Worm (Caenorhabditis elegans) whole organism, L3 larva: ENCODE measurements around the gene W07A12.4.
A peak's percentile ranks its signal among the peaks of the same experiment; 100 is the strongest.

Experiments used
- R02D3.7 ChIP-seq: fragments of 150-350 bp; optimal IDR thresholded peaks from 2 replicates; lab custom pipeline; 2014; ENCODE audit warnings: missing biosample characterization, missing genetic modification characterization
- ZK546.5 ChIP-seq: sonication (generic microtip); optimal IDR thresholded peaks from 2 replicates; lab custom pipeline; 2017; ENCODE audit warnings: missing biosample characterization, missing genetic modification characterization
- aly-2 ChIP-seq: fragments of 150-350 bp; optimal IDR thresholded peaks from 2 replicates; lab custom pipeline; 2014; ENCODE audit warnings: missing biosample characterization, missing genetic modification characterization
- ama-1 ChIP-seq: fragments of 150-350 bp; optimal IDR thresholded peaks from 2 replicates; lab custom pipeline; 2018
- ceh-16 ChIP-seq: sonication (generic microtip); optimal IDR thresholded peaks from 2 replicates; lab custom pipeline; 2017; ENCODE audit warnings: missing biosample characterization, missing genetic modification characterization
- ceh-28 ChIP-seq: fragments of 150-350 bp; optimal IDR thresholded peaks from 2 replicates; lab custom pipeline; 2014; ENCODE audit warnings: missing biosample characterization, missing genetic modification reagents, missing genetic modification characterization
- ceh-82 ChIP-seq: fragments of 150-350 bp; optimal IDR thresholded peaks from 2 replicates; lab custom pipeline; 2014; ENCODE audit warnings: missing biosample characterization, missing genetic modification characterization
- daf-12 ChIP-seq: fragments of 150-350 bp; optimal IDR thresholded peaks from 2 replicates; lab custom pipeline; 2014; ENCODE audit warnings: missing biosample characterization, missing genetic modification reagents, missing genetic modification characterization
- egl-27 ChIP-seq: sonication (generic microtip); optimal IDR thresholded peaks from 4 replicates; lab custom pipeline; 2017; ENCODE audit warnings: missing biosample characterization, missing genetic modification reagents, missing genetic modification characterization
- egl-5 ChIP-seq: fragments of 150-350 bp; optimal IDR thresholded peaks from 2 replicates; lab custom pipeline; 2017; ENCODE audit warnings: missing biosample characterization, missing genetic modification reagents, missing genetic modification characterization, inconsistent platforms
- elt-1 ChIP-seq: fragments of 150-350 bp; optimal IDR thresholded peaks from 2 replicates; lab custom pipeline; 2014; ENCODE audit warnings: missing biosample characterization, missing genetic modification characterization
- elt-2 ChIP-seq: sonication (generic microtip); optimal IDR thresholded peaks from 2 replicates; lab custom pipeline; 2016; ENCODE audit warnings: missing genetic modification reagents, mild to moderate bottlenecking, missing genetic modification characterization, missing compliant biosample characterization
- elt-3 ChIP-seq, 3 experiments: fragments of 150-350 bp in 1 of 3; sonication (generic microtip) in 2 of 3; optimal IDR thresholded peaks; 2 replicates in 2 of 3; 4 replicates in 1 of 3; lab custom pipeline; 2014 to 2017; ENCODE audit warnings: missing biosample characterization in 3 of 3, missing genetic modification characterization in 3 of 3
- eor-1 ChIP-seq, 2 experiments: fragments of 150-350 bp; optimal IDR thresholded peaks; 2 replicates each; lab custom pipeline; 2014 to 2018; ENCODE audit warnings: missing biosample characterization in 2 of 2, missing genetic modification characterization in 2 of 2
- fkh-10 ChIP-seq: sonication (generic microtip); optimal IDR thresholded peaks from 2 replicates; lab custom pipeline; 2017; ENCODE audit warnings: missing biosample characterization, missing genetic modification reagents, missing genetic modification characterization
- fos-1 ChIP-seq: fragments of 150-350 bp; optimal IDR thresholded peaks from 2 replicates; lab custom pipeline; 2014; ENCODE audit warnings: missing biosample characterization, missing genetic modification characterization
- hmg-11 ChIP-seq: sonication (generic microtip); optimal IDR thresholded peaks from 2 replicates; lab custom pipeline; 2016; ENCODE audit warnings: missing genetic modification characterization, missing compliant biosample characterization
- lin-39 ChIP-seq: fragments of 150-350 bp; optimal IDR thresholded peaks from 2 replicates; lab custom pipeline; 2018; ENCODE audit warnings: missing biosample characterization, missing genetic modification reagents, missing genetic modification characterization
- lsy-12 ChIP-seq: sonication (generic microtip); optimal IDR thresholded peaks from 2 replicates; lab custom pipeline; 2016; ENCODE audit warnings: mild to moderate bottlenecking, missing genetic modification characterization, missing compliant biosample characterization
- nfya-1 ChIP-seq: sonication (generic microtip); optimal IDR thresholded peaks from 2 replicates; lab custom pipeline; 2017; ENCODE audit warnings: missing genetic modification characterization, mild to moderate bottlenecking, missing compliant biosample characterization, antibody characterized with exemption, moderate library complexity; ENCODE audit not compliant: insufficient read depth
- nhr-11 ChIP-seq: fragments of 150-350 bp; optimal IDR thresholded peaks from 2 replicates; lab custom pipeline; 2014; ENCODE audit warnings: missing biosample characterization, missing genetic modification characterization
- nhr-12 ChIP-seq: fragments of 150-350 bp; optimal IDR thresholded peaks from 2 replicates; lab custom pipeline; 2014; ENCODE audit warnings: missing biosample characterization, missing genetic modification characterization
- nhr-23 ChIP-seq: fragments of 150-350 bp; optimal IDR thresholded peaks from 2 replicates; lab custom pipeline; 2014; ENCODE audit warnings: missing biosample characterization, missing genetic modification reagents, missing genetic modification characterization
- nhr-25 ChIP-seq: sonication (generic microtip); optimal IDR thresholded peaks from 2 replicates; lab custom pipeline; 2017; ENCODE audit warnings: missing biosample characterization, missing genetic modification characterization
- nhr-43 ChIP-seq: sonication (generic microtip); optimal IDR thresholded peaks from 2 replicates; lab custom pipeline; 2016; ENCODE audit warnings: mild to moderate bottlenecking, missing genetic modification characterization, missing compliant biosample characterization; ENCODE audit not compliant: poor library complexity, severe bottlenecking
- nhr-77 ChIP-seq: fragments of 150-350 bp; optimal IDR thresholded peaks from 2 replicates; lab custom pipeline; 2014; ENCODE audit warnings: missing biosample characterization, missing genetic modification characterization
- pha-4 ChIP-seq: fragments of 150-350 bp; optimal IDR thresholded peaks from 2 replicates; lab custom pipeline; 2014; ENCODE audit warnings: missing biosample characterization, missing genetic modification reagents, missing genetic modification characterization
- pqm-1 ChIP-seq: fragments of 150-350 bp; optimal IDR thresholded peaks from 2 replicates; lab custom pipeline; 2017; ENCODE audit warnings: missing biosample characterization, missing genetic modification characterization, inconsistent platforms
- sea-2 ChIP-seq: fragments of 150-350 bp; sonication (generic microtip); optimal IDR thresholded peaks from 4 replicates; lab custom pipeline; 2014; ENCODE audit warnings: missing biosample characterization, missing genetic modification reagents, missing genetic modification characterization
- skn-1 ChIP-seq: fragments of 150-350 bp; optimal IDR thresholded peaks from 2 replicates; lab custom pipeline; 2014; ENCODE audit warnings: missing biosample characterization, missing genetic modification characterization
- snpc-4 ChIP-seq: fragments of 150-350 bp; optimal IDR thresholded peaks from 2 replicates; lab custom pipeline; 2014; ENCODE audit warnings: missing biosample characterization, missing genetic modification characterization
- tbx-2 ChIP-seq: sonication (generic microtip); optimal IDR thresholded peaks from 2 replicates; lab custom pipeline; 2016; ENCODE audit warnings: mild to moderate bottlenecking, missing genetic modification characterization, missing compliant biosample characterization
- unc-39 ChIP-seq: sonication (generic microtip); optimal IDR thresholded peaks from 4 replicates; lab custom pipeline; 2017; ENCODE audit warnings: missing biosample characterization, missing genetic modification characterization
- unc-62 ChIP-seq: fragments of 150-350 bp; sonication (generic microtip); optimal IDR thresholded peaks from 4 replicates; lab custom pipeline; 2014; ENCODE audit warnings: missing biosample characterization, missing genetic modification reagents, missing genetic modification characterization
- zag-1 ChIP-seq: fragments of 150-350 bp; optimal IDR thresholded peaks from 2 replicates; lab custom pipeline; 2014; ENCODE audit warnings: missing biosample characterization, missing genetic modification characterization
- ztf-11 ChIP-seq: fragments of 150-350 bp; optimal IDR thresholded peaks from 2 replicates; lab custom pipeline; 2014; ENCODE audit warnings: missing biosample characterization, missing genetic modification characterization
- ztf-4 ChIP-seq: fragments of 150-350 bp; optimal IDR thresholded peaks from 2 replicates; lab custom pipeline; 2014; ENCODE audit warnings: missing biosample characterization, missing genetic modification characterization

Gene W07A12.4

DNA sequence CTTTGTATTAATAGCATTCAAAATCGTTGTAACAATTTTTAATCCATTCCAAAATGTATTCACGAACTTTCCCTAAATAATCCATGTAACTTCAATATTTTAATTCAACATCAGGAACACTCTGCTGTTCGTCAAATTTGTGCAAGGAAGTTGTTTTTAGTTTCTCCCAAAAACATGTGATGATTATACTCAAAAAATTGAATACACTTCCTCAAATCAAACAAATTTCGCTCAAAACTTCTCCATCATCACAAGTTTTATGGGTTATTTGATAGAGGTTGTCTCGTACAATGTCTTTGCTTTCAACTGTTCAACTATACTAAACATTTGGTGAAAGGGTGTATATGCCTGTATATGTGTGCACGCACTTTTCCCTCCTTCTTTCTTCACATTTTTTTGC lies 21.1 kb upstream of the W07A12.4 start:
- no peak for TF ChIP-seq aly-2
- TF ChIP-seq elt-2 = peak; percentile 3
- TF ChIP-seq pha-4 (tag; lab: Kevin White, UChicago) = peak; percentile 17
- TF ChIP-seq ceh-28 (tag; lab: Kevin White, UChicago) = no peak
- peak; percentile 53 for TF ChIP-seq pqm-1 (tag; lab: Kevin White, UChicago)

DNA sequence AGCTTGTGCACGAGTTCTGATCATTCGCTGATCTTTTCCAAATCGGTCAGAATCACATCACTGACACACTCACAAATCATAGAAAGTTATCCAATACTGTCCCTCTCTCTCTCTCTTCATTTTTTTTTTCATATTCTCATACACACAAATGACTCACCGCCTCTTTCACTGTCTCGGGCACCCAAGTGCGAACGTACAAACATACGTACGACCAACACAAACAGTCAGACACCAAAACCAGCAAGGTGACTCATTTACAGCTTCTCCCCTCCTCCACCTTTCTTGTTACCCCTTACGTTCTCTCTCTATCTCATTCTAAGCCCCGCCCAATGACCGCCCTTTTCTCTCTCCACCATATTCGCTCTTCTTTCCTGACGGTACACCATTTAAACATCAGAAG lies 19.1 kb upstream of the W07A12.4 start:
- peak in 1 of 3 experiments; percentile 3 for TF ChIP-seq elt-3 (tag; optimal IDR thresholded peaks at IDR 0.05; lab: Kevin White, UChicago)
- peak; percentile 36 for TF ChIP-seq hmg-11
- TF ChIP-seq nhr-25 (tag; lab: Kevin White, UChicago) = peak; percentile 6
- TF ChIP-seq ceh-82 (tag; lab: Kevin White, UChicago) = no peak
- no peak for TF ChIP-seq ZK546.5 (tag; lab: Kevin White, UChicago)
- TF ChIP-seq skn-1 (tag; lab: Kevin White, UChicago) = no peak
- TF ChIP-seq nhr-23 (tag; lab: Kevin White, UChicago) = peak; percentile 32
- no peak for TF ChIP-seq sea-2
- no peak for TF ChIP-seq pqm-1 (tag; lab: Kevin White, UChicago)
- no peak for TF ChIP-seq ceh-16
- TF ChIP-seq fkh-10 (GFP tag; lab: Kevin White, UChicago) = no peak
- no peak for TF ChIP-seq ama-1 (lab: Kevin White, UChicago)
- no peak for TF ChIP-seq nhr-11 (tag; lab: Kevin White, UChicago)
- TF ChIP-seq eor-1 (tag; optimal IDR thresholded peaks at IDR 0.05; lab: Kevin White, UChicago) = no peak
- peak; percentile 78 for TF ChIP-seq pha-4 (tag; lab: Kevin White, UChicago)
- TF ChIP-seq nhr-77 (tag; lab: Kevin White, UChicago) = no peak
- TF ChIP-seq nhr-43 (tag; lab: Kevin White, UChicago) = no peak
- no peak for TF ChIP-seq lin-39
- no peak for TF ChIP-seq elt-1 (tag; lab: Kevin White, UChicago)
- TF ChIP-seq ztf-11 (tag; lab: Kevin White, UChicago) = no peak
- no peak for TF ChIP-seq ztf-4 (tag; lab: Kevin White, UChicago)
- no peak for TF ChIP-seq tbx-2
- TF ChIP-seq nfya-1 (tag; lab: Kevin White, UChicago) = no peak
- TF ChIP-seq elt-2 = peak; percentile 1
- TF ChIP-seq egl-27 (tag; lab: Kevin White, UChicago) = no peak
- TF ChIP-seq zag-1 = no peak
- TF ChIP-seq fos-1 (tag; lab: Kevin White, UChicago) = peak; percentile 98
- no peak for TF ChIP-seq nhr-12 (tag; lab: Kevin White, UChicago)
- no peak for TF ChIP-seq snpc-4

DNA sequence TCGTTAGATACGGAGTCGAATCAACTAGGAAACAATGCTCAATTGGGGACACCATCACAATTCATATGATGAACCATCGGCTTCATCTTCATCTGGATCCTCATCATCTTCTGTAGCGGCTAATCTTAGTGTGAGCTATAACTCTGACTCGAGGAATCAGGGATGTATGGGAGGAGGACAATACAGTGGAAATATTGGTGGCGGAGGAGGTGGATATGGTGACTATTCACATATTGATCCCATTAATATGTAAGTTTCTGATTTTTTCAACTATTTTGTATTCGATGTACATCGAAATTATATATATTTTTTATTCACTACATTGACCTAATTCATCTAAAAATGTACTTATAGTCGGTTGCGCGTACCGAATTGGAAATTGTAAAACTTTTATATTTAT lies 18.7 kb upstream of the W07A12.4 start:
- TF ChIP-seq nhr-23 (tag; lab: Kevin White, UChicago) (no peak), ama-1 (lab: Kevin White, UChicago) (peak; percentile 44), ceh-28 (tag; lab: Kevin White, UChicago) (no peak), nhr-11 (tag; lab: Kevin White, UChicago) (no peak), elt-3 (tag; optimal IDR thresholded peaks at IDR 0.05; lab: Kevin White, UChicago) (no peak), ceh-16 (no peak), elt-2 (no peak)

DNA sequence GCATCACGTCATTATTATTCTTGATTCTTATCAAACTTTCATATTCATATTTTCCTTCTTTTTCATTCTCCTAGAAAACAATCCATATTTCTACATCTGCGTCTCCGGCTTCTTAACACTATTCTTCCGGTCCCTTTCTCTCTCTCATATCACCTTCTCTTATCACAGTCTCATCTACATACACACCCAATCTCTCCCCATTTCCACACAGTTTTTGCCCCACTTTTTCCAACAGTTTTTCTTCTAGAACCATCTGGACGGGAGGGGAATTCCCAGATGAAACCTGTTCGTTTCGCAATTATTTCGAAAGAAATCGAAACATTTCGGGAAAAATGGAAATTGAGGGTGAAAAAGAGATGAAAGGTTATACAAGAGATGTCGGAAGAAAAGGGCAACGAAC lies 17.9 kb upstream of the W07A12.4 start:
- no peak for TF ChIP-seq nhr-12 (tag; lab: Kevin White, UChicago)
- TF ChIP-seq pha-4 (tag; lab: Kevin White, UChicago) = peak; percentile 29
- TF ChIP-seq fos-1 (tag; lab: Kevin White, UChicago) = peak; percentile 47
- no peak for TF ChIP-seq ceh-16
- TF ChIP-seq skn-1 (tag; lab: Kevin White, UChicago) = no peak
- TF ChIP-seq lsy-12 (tag; lab: Kevin White, UChicago) = peak; percentile 65
- TF ChIP-seq elt-2 = peak; percentile 93
- peak; percentile 46 for TF ChIP-seq nfya-1 (tag; lab: Kevin White, UChicago)
- no peak for TF ChIP-seq unc-39 (tag; lab: Kevin White, UChicago)
- no peak for TF ChIP-seq egl-5
- TF ChIP-seq R02D3.7 (tag; lab: Kevin White, UChicago) = peak; percentile 43
- TF ChIP-seq ztf-4 (tag; lab: Kevin White, UChicago) = no peak
- TF ChIP-seq daf-12 (tag; lab: Kevin White, UChicago) = no peak
- no peak for TF ChIP-seq unc-62 (GFP tag; lab: Kevin White, UChicago)
- TF ChIP-seq nhr-25 (tag; lab: Kevin White, UChicago) = peak; percentile 82
- peak; percentile 50 for TF ChIP-seq nhr-43 (tag; lab: Kevin White, UChicago)
- no peak for TF ChIP-seq ZK546.5 (tag; lab: Kevin White, UChicago)
- peak; percentile 69 for TF ChIP-seq pqm-1 (tag; lab: Kevin White, UChicago)
- peak; percentile 16 for TF ChIP-seq ama-1 (lab: Kevin White, UChicago)
- peak; percentile 76 for TF ChIP-seq ceh-28 (tag; lab: Kevin White, UChicago)
- TF ChIP-seq elt-3 (tag; optimal IDR thresholded peaks at IDR 0.05; lab: Kevin White, UChicago) = peak in 1 of 3 experiments; percentile 89
- TF ChIP-seq egl-27 (tag; lab: Kevin White, UChicago) = no peak
- peak; percentile 97 for TF ChIP-seq nhr-23 (tag; lab: Kevin White, UChicago)
